ENCODE assay signal across 1 fruit fly cellular context in genomic region chrX:19845557-19846072, dm6.
A peak's percentile ranks its signal among the peaks of the same experiment; 100 is the strongest.
TF ChIP-seq lines count a peak whose summit lies in the region.

No protein-coding gene starts in this region.

TF ChIP-seq in whole organism, embryonic, 481 proteins besides CTCF, POLR2A, EP300 and RAD21 (continued from another document):
- TF ChIP-seq wdn (GFP tag; IDR thresholded peaks at IDR 0.05; lab: Robert Waterston, UW), result no peak
- TF ChIP-seq Hr3 (GFP tag; optimal IDR thresholded peaks at IDR 0.05; lab: Kevin White, UChicago), result no peak
- TF ChIP-seq Dll (GFP tag; IDR thresholded peaks at IDR 0.05; lab: Robert Waterston, UW; ENCODE audit: partially characterized antibody), result no peak
- no peak for TF ChIP-seq her (GFP tag; optimal IDR thresholded peaks at IDR 0.05; lab: Kevin White, UChicago)
- TF ChIP-seq ara (GFP tag; IDR thresholded peaks at IDR 0.05; lab: Robert Waterston, UW), result no peak
- TF ChIP-seq Jarid2 (GFP tag; optimal IDR thresholded peaks at IDR 0.05; lab: Kevin White, UChicago), result no peak
- no peak for TF ChIP-seq CG15479 (GFP tag; optimal IDR thresholded peaks at IDR 0.05; lab: Kevin White, UChicago)
- no peak for TF ChIP-seq ind (GFP tag; optimal IDR thresholded peaks at IDR 0.05; lab: Kevin White, UChicago)
- no peak for TF ChIP-seq CG6791 (GFP tag; IDR thresholded peaks at IDR 0.05; lab: Robert Waterston, UW; ENCODE audit: partially characterized antibody)
- TF ChIP-seq Vsx1 (GFP tag; optimal IDR thresholded peaks at IDR 0.05; lab: Kevin White, UChicago), result no peak
- TF ChIP-seq Sry-β (GFP tag; optimal IDR thresholded peaks at IDR 0.05; lab: Kevin White, UChicago), result no peak
- no peak for TF ChIP-seq HHEX (GFP tag; optimal IDR thresholded peaks at IDR 0.05; lab: Kevin White, UChicago)
- no peak for TF ChIP-seq CG3847 (GFP tag; IDR thresholded peaks at IDR 0.05; lab: Robert Waterston, UW)
- no peak for TF ChIP-seq Xbp1 (GFP tag; optimal IDR thresholded peaks at IDR 0.05; lab: Kevin White, UChicago)
- no peak for TF ChIP-seq cg (GFP tag; optimal IDR thresholded peaks at IDR 0.05; lab: Kevin White, UChicago)
- TF ChIP-seq danr (GFP tag; IDR thresholded peaks at IDR 0.05; lab: Robert Waterston, UW), result no peak
- TF ChIP-seq sob (GFP tag; IDR thresholded peaks at IDR 0.05; lab: Robert Waterston, UW), result no peak
- no peak for TF ChIP-seq jumu (GFP tag; optimal IDR thresholded peaks at IDR 0.05; lab: Kevin White, UChicago)
- 0 out of 2 replicates have a peak, but pooled peaks have one; percentile 7 for TF ChIP-seq Xrp1 (GFP tag; IDR thresholded peaks at IDR 0.05; lab: Robert Waterston, UW)
- TF ChIP-seq Fer2 (tag; optimal IDR thresholded peaks at IDR 0.05; lab: Kevin White, UChicago), result no peak
- no peak for TF ChIP-seq CG18476 (GFP tag; optimal IDR thresholded peaks at IDR 0.05; lab: Kevin White, UChicago)
- no peak for TF ChIP-seq gem (tag; optimal IDR thresholded peaks at IDR 0.05; lab: Kevin White, UChicago)
- TF ChIP-seq Fer1 (GFP tag; optimal IDR thresholded peaks at IDR 0.05; lab: Kevin White, UChicago), result no peak
- TF ChIP-seq fd96Cb (tag; optimal IDR thresholded peaks at IDR 0.05; lab: Kevin White, UChicago), result no peak
- TF ChIP-seq CG15514 (GFP tag; optimal IDR thresholded peaks at IDR 0.05; lab: Kevin White, UChicago), result no peak
- no peak for TF ChIP-seq gcm (GFP tag; optimal IDR thresholded peaks at IDR 0.05; lab: Kevin White, UChicago)
- TF ChIP-seq Dref (GFP tag; IDR thresholded peaks at IDR 0.05; lab: Robert Waterston, UW), result no peak
- TF ChIP-seq scrt (GFP tag; optimal IDR thresholded peaks at IDR 0.05; lab: Kevin White, UChicago), result no peak
- no peak for TF ChIP-seq dimm (GFP tag; IDR thresholded peaks at IDR 0.05; lab: Robert Waterston, UW)
- TF ChIP-seq CG12391 (tag; optimal IDR thresholded peaks at IDR 0.05; lab: Kevin White, UChicago), result no peak
- TF ChIP-seq z (GFP tag; IDR thresholded peaks at IDR 0.05; lab: Robert Waterston, UW), result no peak
- no peak for TF ChIP-seq NK7.1 (GFP tag; optimal IDR thresholded peaks at IDR 0.05; lab: Kevin White, UChicago)
- TF ChIP-seq CG15696 (tag; optimal IDR thresholded peaks at IDR 0.05; lab: Kevin White, UChicago), result no peak
- TF ChIP-seq btn (GFP tag; optimal IDR thresholded peaks at IDR 0.05; lab: Kevin White, UChicago), result no peak
- TF ChIP-seq CG10959 (GFP tag; IDR thresholded peaks at IDR 0.05; lab: Robert Waterston, UW), result no peak
- no peak for TF ChIP-seq CG6175 (GFP tag; IDR thresholded peaks at IDR 0.05; lab: Robert Waterston, UW)
- no peak for TF ChIP-seq aop (GFP tag; IDR thresholded peaks at IDR 0.05; lab: Robert Waterston, UW)
- 0 out of 3 replicates have a peak, but pooled peaks have one; percentile 22 for TF ChIP-seq H15 (GFP tag; IDR thresholded peaks at IDR 0.05; lab: Robert Waterston, UW)
- no peak for TF ChIP-seq Atf3 (GFP tag; optimal IDR thresholded peaks at IDR 0.05; lab: Kevin White, UChicago)
- no peak for TF ChIP-seq fu2 (GFP tag; optimal IDR thresholded peaks at IDR 0.05; lab: Kevin White, UChicago)
- TF ChIP-seq Lpt (GFP tag; optimal IDR thresholded peaks at IDR 0.05; lab: Kevin White, UChicago), result no peak
- peak; percentile 40; the same call in 1 of the 2 replicates for TF ChIP-seq chm (GFP tag; IDR thresholded peaks at IDR 0.05; lab: Robert Waterston, UW)
- TF ChIP-seq abd-A (tag; optimal IDR thresholded peaks at IDR 0.05; lab: Kevin White, UChicago), result no peak
- no peak for TF ChIP-seq Dek (tag; optimal IDR thresholded peaks at IDR 0.05; lab: Kevin White, UChicago)
- peak; percentile 28 for TF ChIP-seq sd (tag; optimal IDR thresholded peaks at IDR 0.05; lab: Kevin White, UChicago)
- TF ChIP-seq Sox100B (GFP tag; optimal IDR thresholded peaks at IDR 0.05; lab: Kevin White, UChicago), result no peak
- 0 out of 4 replicates have a peak, but pooled peaks have one; percentile 42 for TF ChIP-seq chinmo (GFP tag; IDR thresholded peaks at IDR 0.05; lab: Robert Waterston, UW; ENCODE audit: partially characterized antibody)
- TF ChIP-seq disco-r (GFP tag; optimal IDR thresholded peaks at IDR 0.05; lab: Kevin White, UChicago), result no peak
- TF ChIP-seq ap (GFP tag; IDR thresholded peaks at IDR 0.05; lab: Robert Waterston, UW), result no peak
- TF ChIP-seq CG18619 (GFP tag; optimal IDR thresholded peaks at IDR 0.05; lab: Kevin White, UChicago), result no peak
- no peak for TF ChIP-seq CkIIα-i1 (GFP tag; IDR thresholded peaks at IDR 0.05; lab: Robert Waterston, UW)
- no peak for TF ChIP-seq ranshi (GFP tag; IDR thresholded peaks at IDR 0.05; lab: Robert Waterston, UW)
- TF ChIP-seq tx (GFP tag; optimal IDR thresholded peaks at IDR 0.05; lab: Kevin White, UChicago), result no peak
- TF ChIP-seq H2.0 (GFP tag; IDR thresholded peaks at IDR 0.05; lab: Robert Waterston, UW), result no peak
- no peak for TF ChIP-seq CG7928 (GFP tag; optimal IDR thresholded peaks at IDR 0.05; lab: Kevin White, UChicago)
- no peak for TF ChIP-seq jing (GFP tag; optimal IDR thresholded peaks at IDR 0.05; lab: Kevin White, UChicago)
- TF ChIP-seq row (GFP tag; IDR thresholded peaks at IDR 0.05; lab: Robert Waterston, UW), result peak; percentile 27; the same call in 2 of the 3 replicates
- no peak for TF ChIP-seq CG1529 (GFP tag; optimal IDR thresholded peaks at IDR 0.05; lab: Kevin White, UChicago)
- no peak for TF ChIP-seq Bteb2 (GFP tag; optimal IDR thresholded peaks at IDR 0.05; lab: Kevin White, UChicago)
- no peak for TF ChIP-seq Dfd (GFP tag; optimal IDR thresholded peaks at IDR 0.05; lab: Kevin White, UChicago)
- no peak for TF ChIP-seq sna (GFP tag; IDR thresholded peaks at IDR 0.05; lab: Robert Waterston, UW; ENCODE audit: partially characterized antibody)
- TF ChIP-seq E2f2 (GFP tag; IDR thresholded peaks at IDR 0.05; lab: Robert Waterston, UW), result no peak
- TF ChIP-seq Ada2b (GFP tag; IDR thresholded peaks at IDR 0.05; lab: Robert Waterston, UW), result no peak
- peak; percentile 65 for TF ChIP-seq Blimp-1 (GFP tag; optimal IDR thresholded peaks at IDR 0.05; lab: Kevin White, UChicago)
- no peak for TF ChIP-seq B-H2 (GFP tag; optimal IDR thresholded peaks at IDR 0.05; lab: Kevin White, UChicago)
- TF ChIP-seq CG8089 (GFP tag; optimal IDR thresholded peaks at IDR 0.05; lab: Kevin White, UChicago), result no peak
- TF ChIP-seq CG3838 (GFP tag; optimal IDR thresholded peaks at IDR 0.05; lab: Kevin White, UChicago), result no peak
- TF ChIP-seq CG17568 (GFP tag; optimal IDR thresholded peaks at IDR 0.05; lab: Kevin White, UChicago), result no peak
- TF ChIP-seq Pdp1 (GFP tag; optimal IDR thresholded peaks at IDR 0.05; lab: Kevin White, UChicago), result no peak
- TF ChIP-seq zfh1 (GFP tag; IDR thresholded peaks at IDR 0.05; lab: Robert Waterston, UW), result no peak
- TF ChIP-seq CG42726 (GFP tag; IDR thresholded peaks at IDR 0.05; lab: Robert Waterston, UW; ENCODE audit: partially characterized antibody), result no peak
- no peak for TF ChIP-seq Atf6 (GFP tag; IDR thresholded peaks at IDR 0.05; lab: Robert Waterston, UW)
- TF ChIP-seq CoRest (tag; optimal IDR thresholded peaks at IDR 0.05; lab: Kevin White, UChicago), result no peak
- TF ChIP-seq CG1024 (GFP tag; IDR thresholded peaks at IDR 0.05; lab: Robert Waterston, UW), result no peak
- TF ChIP-seq CG13775 (GFP tag; optimal IDR thresholded peaks at IDR 0.05; lab: Kevin White, UChicago), result no peak
- no peak for TF ChIP-seq Gug (GFP tag; IDR thresholded peaks at IDR 0.05; lab: Robert Waterston, UW)
- no peak for TF ChIP-seq sisA (GFP tag; IDR thresholded peaks at IDR 0.05; lab: Robert Waterston, UW)
